Worm (Caenorhabditis elegans): ENCODE results near the gene M04D8.5.

M04D8.5 gene

ce11 chrIII:10016413-10017051 lies 16.6 kb downstream of the M04D8.5 start, which contains the start of gene rgs-1:
TSS of gene rgs-1 (minus strand) at chrIII:10016558.
- TF ChIP-seq lsy-2 (tag; optimal IDR thresholded peaks at IDR 0.05) (peak; percentile 1), unc-62 (GFP tag; optimal IDR thresholded peaks at IDR 0.05) (peak; percentile 25), ces-1 (GFP tag; optimal IDR thresholded peaks at IDR 0.05) (peak; percentile 59), zip-8 (tag; optimal IDR thresholded peaks at IDR 0.05) (no peak), ham-2 (GFP tag; optimal IDR thresholded peaks at IDR 0.05) (no peak), mep-1 (tag; optimal IDR thresholded peaks at IDR 0.05) (peak; percentile 35), sptf-1 (tag; optimal IDR thresholded peaks at IDR 0.05) (peak; percentile 38)

- no peak for TF ChIP-seq ham-2 (GFP tag; optimal IDR thresholded peaks at IDR 0.05)
- TF ChIP-seq lsy-2 (tag; optimal IDR thresholded peaks at IDR 0.05): no peak
- TF ChIP-seq unc-62 (GFP tag; optimal IDR thresholded peaks at IDR 0.05): no peak
- no peak for TF ChIP-seq blmp-1 (tag; optimal IDR thresholded peaks at IDR 0.05)
- no peak for TF ChIP-seq zip-8 (tag; optimal IDR thresholded peaks at IDR 0.05)
Measured at ce11 chrIII:10012136-10012535, 21.0 kb downstream of the M04D8.5 start, which contains the start of gene C05B5.16. TSS of gene C05B5.16 (plus strand) at chrIII:10012436.

ce11 chrIII:10010117-10010516 lies 23.0 kb downstream of the M04D8.5 start, which contains the start of gene fbxa-155:
TSS of gene fbxa-155 (minus strand) at chrIII:10010217.
- no peak for TF ChIP-seq lsy-2 (tag; optimal IDR thresholded peaks at IDR 0.05)
- no peak for TF ChIP-seq ceh-83 (GFP tag; optimal IDR thresholded peaks at IDR 0.05)
- no peak for TF ChIP-seq ztf-11 (tag; optimal IDR thresholded peaks at IDR 0.05)
- TF ChIP-seq nhr-28 (tag; optimal IDR thresholded peaks at IDR 0.05): no peak
- no peak for TF ChIP-seq snpc-4 (tag; optimal IDR thresholded peaks at IDR 0.05)
- no peak for TF ChIP-seq bed-3 (GFP tag; optimal IDR thresholded peaks at IDR 0.05)
- no peak for TF ChIP-seq pha-4 (tag; optimal IDR thresholded peaks at IDR 0.05)
- no peak for TF ChIP-seq nhr-76 (tag; optimal IDR thresholded peaks at IDR 0.05)
- no peak for TF ChIP-seq mls-2 (tag; optimal IDR thresholded peaks at IDR 0.05)
- no peak for TF ChIP-seq cnd-1 (tag; optimal IDR thresholded peaks at IDR 0.05)
- TF ChIP-seq lin-32 (GFP tag; optimal IDR thresholded peaks at IDR 0.05): no peak
- TF ChIP-seq nhr-237 (tag; optimal IDR thresholded peaks at IDR 0.05): no peak

- TF ChIP-seq lsy-2 (tag; optimal IDR thresholded peaks at IDR 0.05): no peak
- no peak for TF ChIP-seq ham-2 (GFP tag; optimal IDR thresholded peaks at IDR 0.05)
- TF ChIP-seq tbx-8 (GFP tag; optimal IDR thresholded peaks at IDR 0.05): no peak
- no peak for TF ChIP-seq unc-120 (tag; optimal IDR thresholded peaks at IDR 0.05; ENCODE audit: poor library complexity, severe bottlenecking)
- no peak for TF ChIP-seq drap-1 (GFP tag; optimal IDR thresholded peaks at IDR 0.05)
- no peak for TF ChIP-seq ceh-83 (GFP tag; optimal IDR thresholded peaks at IDR 0.05)
- no peak for TF ChIP-seq nhr-76 (tag; optimal IDR thresholded peaks at IDR 0.05)
- no peak for TF ChIP-seq sptf-1 (tag; optimal IDR thresholded peaks at IDR 0.05)
- no peak for TF ChIP-seq blmp-1 (tag; optimal IDR thresholded peaks at IDR 0.05)
- TF ChIP-seq nhr-12 (tag; optimal IDR thresholded peaks at IDR 0.05): no peak
- no peak for TF ChIP-seq pha-4 (tag; optimal IDR thresholded peaks at IDR 0.05)
- TF ChIP-seq flh-1 (GFP tag; optimal IDR thresholded peaks at IDR 0.05): no peak
- no peak for TF ChIP-seq elt-3 (tag; optimal IDR thresholded peaks at IDR 0.05)
Measured at ce11 chrIII:10006734-10007348, 26.3 kb downstream of the M04D8.5 start, which contains the start of gene C05B5.8. TSS of gene C05B5.8 (minus strand) at chrIII:10006784.

- TF ChIP-seq sptf-1 (tag; optimal IDR thresholded peaks at IDR 0.05) (no peak), pha-4 (tag; optimal IDR thresholded peaks at IDR 0.05) (no peak), ceh-43 (GFP tag; optimal IDR thresholded peaks at IDR 0.05) (no peak), zip-8 (tag; optimal IDR thresholded peaks at IDR 0.05) (no peak), nhr-2 (tag; optimal IDR thresholded peaks at IDR 0.05) (no peak), ceh-39 (tag; optimal IDR thresholded peaks at IDR 0.05) (no peak), mab-5 (tag; optimal IDR thresholded peaks at IDR 0.05) (no peak), lin-32 (GFP tag; optimal IDR thresholded peaks at IDR 0.05) (no peak), unc-62 (GFP tag; optimal IDR thresholded peaks at IDR 0.05) (no peak), cnd-1 (tag; optimal IDR thresholded peaks at IDR 0.05) (no peak), nhr-12 (tag; optimal IDR thresholded peaks at IDR 0.05) (no peak), lin-13 (tag; optimal IDR thresholded peaks at IDR 0.05) (no peak), nhr-28 (tag; optimal IDR thresholded peaks at IDR 0.05) (no peak), mls-2 (tag; optimal IDR thresholded peaks at IDR 0.05) (no peak)
Measured at ce11 chrIII:10004213-10004612, 28.9 kb downstream of the M04D8.5 start, which contains the start of gene C05B5.11. TSS of gene C05B5.11 (plus strand) at chrIII:10004513.

All from whole organism, mixed stage, embryonic.